Worm (Caenorhabditis elegans) whole organism, mixed stage, embryonic: ENCODE measurements around the gene nas-38.

ENCODE experiments used
- ces-1 ChIP-seq: fragments of 150-350 bp; optimal IDR thresholded peaks from 2 replicates; lab custom pipeline; 2014; ENCODE audit warnings: missing biosample characterization, missing genetic modification reagents, missing genetic modification characterization
- elt-3 ChIP-seq: fragments of 150-350 bp; optimal IDR thresholded peaks from 2 replicates; lab custom pipeline; 2014; ENCODE audit warnings: missing biosample characterization, missing genetic modification characterization
- nhr-237 ChIP-seq: fragments of 150-350 bp; optimal IDR thresholded peaks from 2 replicates; lab custom pipeline; 2014; ENCODE audit warnings: missing biosample characterization, missing genetic modification characterization
- sem-2 ChIP-seq: fragments of 200-800 bp; sonication (Bioruptor generic); optimal IDR thresholded peaks from 2 replicates; lab custom pipeline; 2018; ENCODE audit warnings: mild to moderate bottlenecking, missing genetic modification characterization, missing compliant biosample characterization
- snpc-4 ChIP-seq: fragments of 150-350 bp; optimal IDR thresholded peaks from 2 replicates; lab custom pipeline; 2014; ENCODE audit warnings: missing biosample characterization, missing genetic modification characterization

DNA sequence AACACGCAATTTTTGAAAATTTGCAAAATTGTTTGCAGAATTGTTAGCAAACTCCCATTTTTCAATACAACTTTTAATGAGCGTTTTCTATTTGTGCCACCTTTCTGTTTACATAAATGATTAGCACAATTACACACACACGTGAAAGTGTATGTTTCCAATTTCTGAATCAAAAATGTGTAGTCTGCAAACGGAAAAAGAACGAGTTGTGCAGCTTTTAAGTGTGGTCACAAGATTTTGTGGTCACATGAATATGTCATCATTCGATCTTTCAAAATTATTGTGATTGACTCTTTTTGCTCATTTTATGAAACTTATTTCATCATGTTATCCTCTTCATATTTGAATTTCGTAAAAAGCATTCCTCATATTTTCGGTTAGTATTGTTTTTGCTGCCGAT is 42.7 kb downstream of the nas-38 start:
- TF ChIP-seq sem-2, result no peak
- no peak for TF ChIP-seq snpc-4 (tag; lab: Kevin White, UChicago)
- no peak for TF ChIP-seq ces-1 (GFP tag; lab: Kevin White, UChicago)
- TF ChIP-seq elt-3 (tag; lab: Kevin White, UChicago), result no peak
- TF ChIP-seq nhr-237 (tag; lab: Kevin White, UChicago), result no peak
